Worm (Caenorhabditis elegans): ENCODE data around the gene acer-1.

The acer-1 gene

ce11 chrII:6913309-6913708 is 23.1 kb upstream of the acer-1 start, which contains the start of gene cyn-10:
Gene cyn-10 (minus strand): TSS chrII:6913365.
- peak; percentile 66 for TF ChIP-seq nhr-102 (tag; optimal IDR thresholded peaks at IDR 0.05)
- TF ChIP-seq cey-2 (tag; optimal IDR thresholded peaks at IDR 0.05; ENCODE audit: borderline replicate concordance, insufficient read depth) = no peak
- TF ChIP-seq R02D3.7 (tag; optimal IDR thresholded peaks at IDR 0.05) = no peak
- TF ChIP-seq egl-43 (GFP tag; IDR thresholded peaks at IDR 0.05) = no peak
- TF ChIP-seq tra-1 (GFP tag; IDR thresholded peaks at IDR 0.05) = peak; percentile 81
- peak; percentile 61 for TF ChIP-seq T20F7.1 (GFP tag; optimal IDR thresholded peaks at IDR 0.05)
- no peak for TF ChIP-seq aly-2 (tag; optimal IDR thresholded peaks at IDR 0.05)
- no peak for TF ChIP-seq daf-8 (GFP tag; IDR thresholded peaks at IDR 0.05)
- TF ChIP-seq snpc-1.2 (GFP tag; IDR thresholded peaks at IDR 0.05) = no peak
- TF ChIP-seq jun-1 (tag; optimal IDR thresholded peaks at IDR 0.05) = no peak
- TF ChIP-seq ctbp-1 (GFP tag; IDR thresholded peaks at IDR 0.05) = peak; percentile 14; the same call in 1 of the 2 replicates
- no peak for TF ChIP-seq zfp-2 (tag; optimal IDR thresholded peaks at IDR 0.05)
- peak; percentile 45 for TF ChIP-seq rbr-2 (tag; optimal IDR thresholded peaks at IDR 0.05)
- peak; percentile 91; the same call in 1 of the 2 replicates for TF ChIP-seq tag-97 (GFP tag; IDR thresholded peaks at IDR 0.05)
- TF ChIP-seq nhr-76 (tag; optimal IDR thresholded peaks at IDR 0.05) = no peak
- TF ChIP-seq egl-27 (tag; optimal IDR thresholded peaks at IDR 0.05) = no peak
- TF ChIP-seq dve-1 (tag; optimal IDR thresholded peaks at IDR 0.05; ENCODE audit: insufficient read depth) = peak; percentile 49
- no peak for TF ChIP-seq php-3 (GFP tag; IDR thresholded peaks at IDR 0.05)
- peak; percentile 11 for TF ChIP-seq nhr-48 (tag; optimal IDR thresholded peaks at IDR 0.05)
- peak; percentile 4 for TF ChIP-seq ceh-32 (tag; optimal IDR thresholded peaks at IDR 0.05; ENCODE audit: poor library complexity)
- TF ChIP-seq F10B5.3 (tag; optimal IDR thresholded peaks at IDR 0.05) = peak; percentile 48
- TF ChIP-seq madf-5 (GFP tag; IDR thresholded peaks at IDR 0.05) = no peak; a peak in 1 of 4 replicates
- no peak for TF ChIP-seq nhr-6 (tag; optimal IDR thresholded peaks at IDR 0.05)
- no peak for TF ChIP-seq nhr-77 (tag; optimal IDR thresholded peaks at IDR 0.05)
- no peak for TF ChIP-seq skn-1 (tag; optimal IDR thresholded peaks at IDR 0.05)
- TF ChIP-seq unc-39 (tag; optimal IDR thresholded peaks at IDR 0.05) = no peak
- peak; percentile 51 for TF ChIP-seq mep-1 (tag; optimal IDR thresholded peaks at IDR 0.05)
- TF ChIP-seq ceh-62 (tag; optimal IDR thresholded peaks at IDR 0.05) = no peak
- TF ChIP-seq nhr-10 (tag; optimal IDR thresholded peaks at IDR 0.05) = no peak
- no peak for TF ChIP-seq pqm-1 (tag; optimal IDR thresholded peaks at IDR 0.05)
- no peak for TF ChIP-seq fos-1 (tag; optimal IDR thresholded peaks at IDR 0.05)
- no peak for TF ChIP-seq mdl-1 (tag; optimal IDR thresholded peaks at IDR 0.05)
- TF ChIP-seq nhr-237 (tag; optimal IDR thresholded peaks at IDR 0.05) = no peak
- no peak for TF ChIP-seq lin-13 (GFP tag; optimal IDR thresholded peaks at IDR 0.05)
- no peak for TF ChIP-seq spr-1 (tag; optimal IDR thresholded peaks at IDR 0.05)
- peak; percentile 100 for TF ChIP-seq mes-2 (tag; optimal IDR thresholded peaks at IDR 0.05; ENCODE audit: poor library complexity, severe bottlenecking)
- peak; percentile 83 for TF ChIP-seq dmd-6 (GFP tag; IDR thresholded peaks at IDR 0.05)
- no peak for TF ChIP-seq F37D6.2 (tag; optimal IDR thresholded peaks at IDR 0.05)
- no peak for TF ChIP-seq ceh-82 (tag; optimal IDR thresholded peaks at IDR 0.05)
- peak; percentile 51; the same call in 1 of the 2 replicates for TF ChIP-seq ceh-20 (GFP tag; IDR thresholded peaks at IDR 0.05)
- no peak for TF ChIP-seq lin-15B (tag; optimal IDR thresholded peaks at IDR 0.05)
- no peak for TF ChIP-seq ceh-44 (GFP tag; IDR thresholded peaks at IDR 0.05)
- TF ChIP-seq ZK337.2 (GFP tag; IDR thresholded peaks at IDR 0.05) = peak; percentile 98
- TF ChIP-seq nhr-41 (GFP tag; IDR thresholded peaks at IDR 0.05) = no peak
- TF ChIP-seq Y105C5A.15 (GFP tag; IDR thresholded peaks at IDR 0.05) = no peak
- no peak for TF ChIP-seq spr-3 (GFP tag; optimal IDR thresholded peaks at IDR 0.05)
- TF ChIP-seq lin-39 (tag; optimal IDR thresholded peaks at IDR 0.05) = no peak
- TF ChIP-seq lin-29 (GFP tag; IDR thresholded peaks at IDR 0.05) = no peak
- TF ChIP-seq mdt-29 (GFP tag; IDR thresholded peaks at IDR 0.05) = 0 out of 2 replicates have a peak, but pooled peaks have one; percentile 25
- peak; percentile 76; the same call in 1 of the 2 replicates for TF ChIP-seq zfp-3 (GFP tag; conservative IDR thresholded peaks at IDR 0.05)
- TF ChIP-seq ama-1 (optimal IDR thresholded peaks at IDR 0.05) = no peak
- TF ChIP-seq hlh-11 (tag; optimal IDR thresholded peaks at IDR 0.05) = peak; percentile 39

Data from whole organism, L4 larva.